Fruit fly (Drosophila melanogaster): ENCODE measurements around the gene CG42507.

CG42507 gene

DNA sequence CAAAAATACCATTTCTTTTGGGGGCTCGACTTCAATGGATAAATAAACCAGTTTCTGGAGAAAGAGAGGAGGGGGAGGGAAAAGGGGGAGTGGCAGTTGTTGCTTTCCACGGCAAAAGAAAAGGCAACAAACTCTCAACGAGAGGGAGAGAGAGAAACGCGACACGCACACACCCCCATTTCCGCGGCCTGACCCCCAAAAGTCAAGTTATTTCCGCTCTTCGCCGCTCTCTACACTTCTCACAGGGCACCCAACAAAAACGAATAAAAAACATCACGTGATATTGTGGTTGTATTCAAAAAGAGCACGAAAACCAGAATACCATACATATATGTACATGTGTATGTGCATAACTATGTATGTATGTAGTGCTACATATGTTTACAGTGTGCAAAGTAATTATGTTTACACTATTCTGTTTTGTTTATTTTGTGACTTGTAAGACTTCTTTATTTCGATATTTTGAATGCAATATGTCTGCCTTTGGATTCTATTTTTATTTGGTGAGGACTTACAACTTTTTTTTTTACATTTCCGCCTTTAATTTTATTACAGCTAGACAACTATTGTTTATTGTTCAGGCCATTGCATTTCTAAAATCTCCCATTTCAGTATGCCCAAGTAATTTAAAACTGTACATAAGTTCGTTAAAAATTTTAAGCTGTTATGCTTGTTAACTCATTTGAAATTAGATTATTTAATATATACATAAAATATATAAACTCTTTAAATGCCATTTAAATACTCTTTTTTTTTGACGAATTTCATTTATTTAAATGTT, 23.5 kb upstream of the CG42507 start (continued):
- TF ChIP-seq CG2116 (GFP tag; optimal IDR thresholded peaks at IDR 0.05) = peak; percentile 12
- no peak for TF ChIP-seq br (optimal IDR thresholded peaks at IDR 0.05)
- TF ChIP-seq NFAT (GFP tag; IDR thresholded peaks at IDR 0.05) = no peak
- peak; percentile 8 for TF ChIP-seq Myb (GFP tag; optimal IDR thresholded peaks at IDR 0.05)
- TF ChIP-seq nerfin-1 (tag; optimal IDR thresholded peaks at IDR 0.05) = peak; percentile 88
- peak; percentile 56 for TF ChIP-seq CG5180 (GFP tag; optimal IDR thresholded peaks at IDR 0.05)
- peak; percentile 81 for TF ChIP-seq CG13296 (GFP tag; optimal IDR thresholded peaks at IDR 0.05)
- peak; percentile 62 for TF ChIP-seq CG18619 (GFP tag; optimal IDR thresholded peaks at IDR 0.05)
- peak; percentile 47; the same call in 1 of the 2 replicates for TF ChIP-seq CG13287 (GFP tag; IDR thresholded peaks at IDR 0.05; ENCODE audit: partially characterized antibody)
- TF ChIP-seq CG5245 (GFP tag; optimal IDR thresholded peaks at IDR 0.05) = peak; percentile 32
- TF ChIP-seq pnt (GFP tag; optimal IDR thresholded peaks at IDR 0.05) = peak; percentile 22
- TF ChIP-seq CG33213 (GFP tag; optimal IDR thresholded peaks at IDR 0.05) = no peak
- TF ChIP-seq Atf-2 (GFP tag; optimal IDR thresholded peaks at IDR 0.05) = peak; percentile 65
- TF ChIP-seq Hr3 (GFP tag; optimal IDR thresholded peaks at IDR 0.05) = peak; percentile 59
- no peak for TF ChIP-seq Poxn (GFP tag; IDR thresholded peaks at IDR 0.05)
- TF ChIP-seq CG8359 (GFP tag; optimal IDR thresholded peaks at IDR 0.05; ENCODE audit: borderline replicate concordance) = peak; percentile 55
- TF ChIP-seq hbn (GFP tag; IDR thresholded peaks at IDR 0.05; ENCODE audit: partially characterized antibody) = no peak
- TF ChIP-seq Asciz (GFP tag; optimal IDR thresholded peaks at IDR 0.05) = peak; percentile 71
- TF ChIP-seq CG4282 (GFP tag; optimal IDR thresholded peaks at IDR 0.05) = no peak
- TF ChIP-seq psq (GFP tag; optimal IDR thresholded peaks at IDR 0.05) = no peak
- peak; percentile 20 for TF ChIP-seq CG9817 (tag; optimal IDR thresholded peaks at IDR 0.05)
- peak; percentile 17 for TF ChIP-seq lbe (GFP tag; optimal IDR thresholded peaks at IDR 0.05)
- peak; percentile 85 for TF ChIP-seq CG11504 (tag; optimal IDR thresholded peaks at IDR 0.05)
- TF ChIP-seq Hsf (GFP tag; optimal IDR thresholded peaks at IDR 0.05) = peak; percentile 58
- peak; percentile 85 for TF ChIP-seq CG34376 (GFP tag; optimal IDR thresholded peaks at IDR 0.05)
- no peak for TF ChIP-seq CG7928 (GFP tag; optimal IDR thresholded peaks at IDR 0.05)
- peak; percentile 77 for TF ChIP-seq CG8924 (tag; optimal IDR thresholded peaks at IDR 0.05)
- TF ChIP-seq abd-A (tag; optimal IDR thresholded peaks at IDR 0.05) = peak; percentile 98
- TF ChIP-seq CG14710 (tag; optimal IDR thresholded peaks at IDR 0.05) = peak; percentile 76
- peak; percentile 33 for TF ChIP-seq CG16863 (GFP tag; optimal IDR thresholded peaks at IDR 0.05)
- peak; percentile 96 for TF ChIP-seq nom (GFP tag; optimal IDR thresholded peaks at IDR 0.05)
- TF ChIP-seq D (optimal IDR thresholded peaks at IDR 0.05) = no peak
- peak; percentile 71 for TF ChIP-seq D (GFP tag; optimal IDR thresholded peaks at IDR 0.05)
- peak; percentile 34 for TF ChIP-seq eyg (GFP tag; optimal IDR thresholded peaks at IDR 0.05)
- TF ChIP-seq btn (GFP tag; optimal IDR thresholded peaks at IDR 0.05) = no peak
- no peak for TF ChIP-seq Opbp (GFP tag; IDR thresholded peaks at IDR 0.05; ENCODE audit: partially characterized antibody)
- peak; percentile 4 for TF ChIP-seq CG8944 (GFP tag; optimal IDR thresholded peaks at IDR 0.05)
- peak; percentile 97 for TF ChIP-seq cg (GFP tag; optimal IDR thresholded peaks at IDR 0.05)
- peak; percentile 30 for TF ChIP-seq CG9609 (GFP tag; optimal IDR thresholded peaks at IDR 0.05)
- no peak for TF ChIP-seq nerfin-2 (GFP tag; IDR thresholded peaks at IDR 0.05; ENCODE audit: partially characterized antibody)
- peak; percentile 14 for TF ChIP-seq fd3F (GFP tag; optimal IDR thresholded peaks at IDR 0.05)
- peak; percentile 54 for TF ChIP-seq CG10267 (tag; optimal IDR thresholded peaks at IDR 0.05)
- peak; percentile 90 for TF ChIP-seq run (tag; optimal IDR thresholded peaks at IDR 0.05)
- TF ChIP-seq Ets65A (GFP tag) = no peak
- TF ChIP-seq gem (tag; optimal IDR thresholded peaks at IDR 0.05) = peak; percentile 80
- TF ChIP-seq CG13775 (GFP tag; optimal IDR thresholded peaks at IDR 0.05) = peak; percentile 75
- no peak for TF ChIP-seq pan (optimal IDR thresholded peaks at IDR 0.05)
- TF ChIP-seq pan (GFP tag; optimal IDR thresholded peaks at IDR 0.05 in 1 of 2, IDR thresholded peaks at IDR 0.05 in 1 of 2) = peak in 1 of 2 experiments; percentile 42
- no peak for TF ChIP-seq Dp (GFP tag; optimal IDR thresholded peaks at IDR 0.05)
- no peak for TF ChIP-seq Sin3A (optimal IDR thresholded peaks at IDR 0.05)
